Worm (Caenorhabditis elegans): Measurements from ENCODE around the gene C01G10.4.

Gene C01G10.4

ce11 chrV:15092666-15093065 lies 3.1 kb downstream of the C01G10.4 start, which contains the start of gene txt-12:
txt-12 (plus strand) TSS chrV:15092966.
- TF ChIP-seq lin-15B (tag; optimal IDR thresholded peaks at IDR 0.05) (no peak), dve-1 (tag; optimal IDR thresholded peaks at IDR 0.05; ENCODE audit: insufficient read depth) (no peak), D1046.2 (GFP tag; IDR thresholded peaks at IDR 0.05) (no peak), vab-7 (GFP tag; IDR thresholded peaks at IDR 0.05) (no peak), Y105C5A.15 (GFP tag; IDR thresholded peaks at IDR 0.05) (no peak), cey-2 (tag; optimal IDR thresholded peaks at IDR 0.05; ENCODE audit: borderline replicate concordance, insufficient read depth) (no peak), hlh-11 (tag; optimal IDR thresholded peaks at IDR 0.05) (no peak), F26F4.8 (GFP tag; conservative IDR thresholded peaks at IDR 0.05) (no peak), nhr-42 (GFP tag; IDR thresholded peaks at IDR 0.05) (no peak), lin-1 (GFP tag; IDR thresholded peaks at IDR 0.05) (no peak)

DNA sequence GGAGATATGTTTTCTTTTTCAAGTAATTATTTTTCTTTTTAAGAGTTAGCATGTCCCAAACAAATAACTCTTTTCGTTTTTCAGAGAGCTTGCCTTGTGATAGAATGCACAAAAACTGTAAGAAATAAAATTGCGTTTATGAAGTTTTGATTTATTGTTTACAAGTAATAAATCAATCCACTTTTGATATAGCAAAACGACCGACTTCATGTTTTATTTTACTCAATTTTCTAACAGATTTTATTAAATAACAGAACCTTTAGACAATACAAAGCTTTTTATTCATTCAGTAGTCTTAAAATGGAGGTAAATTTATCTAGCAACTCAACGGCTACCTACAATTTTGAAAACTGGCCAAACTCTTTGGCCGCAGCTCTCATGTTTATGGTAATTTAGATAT lies 5.2 kb downstream of the C01G10.4 start, which contains the start of gene srx-78:
Gene srx-78, plus strand, starts transcription at position 301 of the 400 bp plus-strand sequence.
- no peak for TF ChIP-seq T20F7.1 (GFP tag; optimal IDR thresholded peaks at IDR 0.05)
- TF ChIP-seq Y48G9A.11 (GFP tag; IDR thresholded peaks at IDR 0.05) = no peak
- no peak for TF ChIP-seq mes-2 (tag; optimal IDR thresholded peaks at IDR 0.05; ENCODE audit: poor library complexity, severe bottlenecking)
- no peak for TF ChIP-seq hlh-30 (tag; optimal IDR thresholded peaks at IDR 0.05; ENCODE audit: insufficient read depth)
- TF ChIP-seq lin-13 (GFP tag; optimal IDR thresholded peaks at IDR 0.05) = no peak
- TF ChIP-seq attf-4 (tag; optimal IDR thresholded peaks at IDR 0.05) = no peak

DNA sequence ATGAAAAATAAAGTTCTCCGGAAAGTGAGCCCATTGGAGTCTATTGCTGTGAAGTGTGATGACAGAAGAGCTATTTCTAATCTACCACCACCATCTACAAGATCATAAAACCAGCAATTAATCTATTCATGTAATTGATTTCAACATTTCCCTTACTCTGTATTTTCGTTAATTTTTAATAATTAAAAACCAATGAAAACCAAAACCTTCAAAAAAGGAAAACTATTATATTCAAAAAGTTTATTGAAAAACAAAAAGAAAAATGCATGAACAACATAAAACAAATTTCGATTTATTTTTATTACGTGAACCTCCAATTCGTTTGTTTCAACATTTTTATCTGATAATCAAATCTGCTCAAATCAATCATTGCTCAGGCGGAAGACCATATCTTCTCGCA lies 9.9 kb downstream of the C01G10.4 start, which contains the start of gene C01G10.1:
Gene C01G10.1, plus strand, starts transcription at position 301 of the 400 bp plus-strand sequence.
- TF ChIP-seq ctbp-1 (GFP tag; IDR thresholded peaks at IDR 0.05) = no peak
- no peak for TF ChIP-seq daf-12 (tag; optimal IDR thresholded peaks at IDR 0.05)
- no peak for TF ChIP-seq lin-1 (GFP tag; IDR thresholded peaks at IDR 0.05)
- TF ChIP-seq Y105C5A.15 (GFP tag; IDR thresholded peaks at IDR 0.05) = no peak

- 0 out of 2 replicates have a peak, but pooled peaks have one; percentile 58 for TF ChIP-seq dmd-8 (GFP tag; IDR thresholded peaks at IDR 0.05)
- peak; percentile 67 for TF ChIP-seq lim-7 (GFP tag; IDR thresholded peaks at IDR 0.05)
- TF ChIP-seq hmg-1.1 (GFP tag; IDR thresholded peaks at IDR 0.05) = peak; percentile 21; the same call in 1 of the 2 replicates
- 0 out of 2 replicates have a peak, but pooled peaks have one; percentile 14 for TF ChIP-seq egl-43 (GFP tag; IDR thresholded peaks at IDR 0.05)
- 0 out of 2 replicates have a peak, but pooled peaks have one; percentile 37 for TF ChIP-seq ceh-44 (GFP tag; IDR thresholded peaks at IDR 0.05)
These were observed 16.5 kb downstream of the C01G10.4 start, which contains the start of gene C01G10.14 for ce11 chrV:15105893-15106598. C01G10.14 (minus strand) TSS chrV:15105943.

- TF ChIP-seq T20F7.1 (GFP tag; optimal IDR thresholded peaks at IDR 0.05) = no peak
- TF ChIP-seq vab-7 (GFP tag; IDR thresholded peaks at IDR 0.05) = no peak
- TF ChIP-seq Y105C5A.15 (GFP tag; IDR thresholded peaks at IDR 0.05) = no peak
- no peak for TF ChIP-seq spr-1 (tag; optimal IDR thresholded peaks at IDR 0.05)
- TF ChIP-seq hif-1 (tag; optimal IDR thresholded peaks at IDR 0.05) = no peak
- no peak for TF ChIP-seq lin-39 (tag; optimal IDR thresholded peaks at IDR 0.05)
- no peak for TF ChIP-seq nhr-102 (tag; optimal IDR thresholded peaks at IDR 0.05)
These were observed 19.7 kb downstream of the C01G10.4 start, which contains the start of gene Y75B12A.2 for ce11 chrV:15109260-15109659. Y75B12A.2 (plus strand) TSS chrV:15109560.

- TF ChIP-seq lin-15B (tag; optimal IDR thresholded peaks at IDR 0.05) (no peak), mxl-2 (GFP tag; conservative IDR thresholded peaks at IDR 0.05) (no peak), zag-1 (tag; optimal IDR thresholded peaks at IDR 0.05) (no peak), lir-3 (tag; optimal IDR thresholded peaks at IDR 0.05) (no peak), lsy-2 (tag; optimal IDR thresholded peaks at IDR 0.05) (no peak), tag-97 (GFP tag; IDR thresholded peaks at IDR 0.05) (no peak), D1046.2 (GFP tag; IDR thresholded peaks at IDR 0.05) (no peak), hlh-30 (tag; optimal IDR thresholded peaks at IDR 0.05; ENCODE audit: insufficient read depth) (no peak), mes-2 (tag; optimal IDR thresholded peaks at IDR 0.05; ENCODE audit: poor library complexity, severe bottlenecking) (no peak), ceh-32 (tag; optimal IDR thresholded peaks at IDR 0.05; ENCODE audit: poor library complexity) (no peak), nhr-76 (tag; optimal IDR thresholded peaks at IDR 0.05) (no peak), duxl-1 (tag; optimal IDR thresholded peaks at IDR 0.05; ENCODE audit: poor library complexity) (no peak), nhr-28 (tag; optimal IDR thresholded peaks at IDR 0.05) (no peak), T26A8.4 (GFP tag; IDR thresholded peaks at IDR 0.05) (no peak), dve-1 (tag; optimal IDR thresholded peaks at IDR 0.05; ENCODE audit: insufficient read depth) (no peak), ces-1 (GFP tag; optimal IDR thresholded peaks at IDR 0.05) (no peak)
These were observed 22.1 kb downstream of the C01G10.4 start, which contains the start of gene T01G5.7 for ce11 chrV:15111660-15112059. T01G5.7 (plus strand) TSS chrV:15111960.
